Worm (Caenorhabditis elegans): ENCODE data around the gene F21D12.3.

DNA sequence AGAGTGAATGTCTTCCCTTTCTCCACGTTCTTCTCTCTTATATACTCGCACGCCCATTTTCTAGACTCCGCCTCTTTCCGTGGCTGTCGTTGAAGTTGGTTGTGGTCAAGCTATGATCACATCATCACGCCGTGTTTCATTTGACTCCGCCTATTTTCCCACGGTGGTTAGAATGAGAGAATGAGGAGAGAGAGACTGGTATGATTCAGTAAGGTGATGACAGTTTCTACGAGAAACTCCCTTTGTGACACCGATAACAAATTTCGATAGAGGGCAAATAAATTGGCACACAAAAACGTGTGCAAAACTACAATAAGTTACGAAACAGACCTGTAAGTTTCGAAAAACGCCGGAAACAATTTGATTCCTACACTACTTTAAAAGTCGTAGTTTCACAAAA lies 43.2 kb downstream of the F21D12.3 start:
- no peak for TF ChIP-seq hnd-1 (tag; optimal IDR thresholded peaks at IDR 0.05)
- TF ChIP-seq ama-1 (optimal IDR thresholded peaks at IDR 0.05), result no peak
- no peak for TF ChIP-seq hmbx-1 (tag; optimal IDR thresholded peaks at IDR 0.05)

Data from whole organism, early embryonic.